Worm (Caenorhabditis elegans) whole organism, dauer: ENCODE data around the gene T04C9.2.

Source experiments
- unc-62 ChIP-seq: sonication (generic microtip); optimal IDR thresholded peaks from 2 replicates; lab custom pipeline; 2017; ENCODE audit warnings: missing biosample characterization, missing genetic modification reagents, missing genetic modification characterization

The T04C9.2 gene

DNA sequence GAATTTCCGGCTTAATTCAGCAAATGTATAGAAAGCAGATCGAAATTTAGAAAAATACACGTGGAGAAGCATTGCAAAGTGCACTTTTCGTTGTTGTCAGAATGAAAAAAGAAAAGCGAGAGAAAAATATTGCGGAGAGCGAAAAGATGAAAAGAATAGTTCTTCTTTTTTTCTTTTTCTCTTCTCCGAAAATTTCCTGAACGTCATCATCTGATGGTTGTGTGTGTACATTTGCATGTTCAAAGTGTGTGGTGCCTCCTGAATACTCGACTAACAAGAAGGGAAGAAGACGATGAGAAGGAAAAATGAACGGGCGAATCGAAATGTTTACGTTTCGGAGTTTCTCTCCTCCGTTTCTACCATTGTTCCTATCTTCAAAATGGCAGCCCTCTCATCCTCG is 1.6 kb upstream of the T04C9.2 start:
- TF ChIP-seq unc-62 (GFP tag; lab: Kevin White, UChicago): no peak

DNA sequence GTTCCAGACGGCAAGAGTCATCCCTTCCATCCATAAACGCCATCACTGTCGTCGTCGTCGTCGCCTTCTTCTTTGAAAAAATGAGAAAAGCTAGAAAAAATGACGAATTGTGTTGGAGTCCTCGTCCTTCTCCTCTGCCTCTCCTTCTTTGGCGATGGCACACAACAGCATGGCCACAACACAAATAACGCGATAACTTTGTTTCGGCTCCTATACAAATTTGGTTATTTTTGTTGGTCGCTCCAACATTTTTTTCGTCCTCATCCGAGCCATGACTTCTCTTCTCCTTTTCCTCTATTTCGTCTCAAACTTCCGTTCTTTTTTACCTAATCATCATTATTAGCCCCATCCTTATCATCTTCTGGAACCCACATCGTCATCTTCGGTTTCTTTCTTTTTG is 363 bp downstream of the T04C9.2 start:
- TF ChIP-seq unc-62 (GFP tag; lab: Kevin White, UChicago): no peak

DNA sequence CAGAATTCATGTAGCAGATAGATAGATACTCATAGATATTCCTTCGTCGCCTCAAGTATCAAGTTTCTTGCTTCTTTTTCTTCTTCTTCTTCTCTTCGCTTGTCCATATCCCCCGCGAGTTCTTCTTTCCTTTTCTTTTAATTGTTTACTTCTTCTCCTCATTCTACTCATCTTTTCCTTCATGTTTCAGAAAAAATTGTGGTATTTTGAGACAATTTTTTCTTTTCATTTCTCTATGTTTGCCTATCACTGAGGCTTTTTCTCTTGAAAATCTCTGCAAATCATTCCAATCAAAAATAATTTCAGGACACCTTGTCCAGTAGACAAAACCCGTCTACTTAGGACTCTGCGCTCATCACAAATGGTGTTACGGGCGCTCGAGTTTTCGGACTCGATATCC is 1.2 kb downstream of the T04C9.2 start, which contains the start of gene T04C9.1:
T04C9.1 (plus strand) TSS at position 301 of the 400 bp plus-strand sequence.
- no peak for TF ChIP-seq unc-62 (GFP tag; lab: Kevin White, UChicago)

DNA sequence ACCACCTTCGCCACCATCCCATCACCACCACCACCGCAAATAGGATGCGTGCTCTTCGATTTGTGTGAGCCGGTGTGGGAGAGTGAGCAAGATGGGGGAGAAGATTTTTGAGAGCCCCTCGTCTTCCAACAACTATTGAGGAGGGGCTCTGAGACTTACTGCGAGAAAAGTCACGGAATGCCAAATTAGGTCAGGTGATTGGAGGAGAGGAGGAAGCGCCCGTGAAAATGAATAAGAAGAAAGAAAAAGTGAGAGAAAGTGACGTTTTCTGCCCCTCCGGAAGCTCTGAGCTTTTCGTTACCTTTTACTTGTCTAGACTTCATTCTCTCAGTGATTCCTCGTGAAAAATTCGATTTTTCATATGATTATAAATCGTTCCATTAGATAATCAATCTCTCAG is 7.0 kb downstream of the T04C9.2 start:
- TF ChIP-seq unc-62 (GFP tag; lab: Kevin White, UChicago): no peak

DNA sequence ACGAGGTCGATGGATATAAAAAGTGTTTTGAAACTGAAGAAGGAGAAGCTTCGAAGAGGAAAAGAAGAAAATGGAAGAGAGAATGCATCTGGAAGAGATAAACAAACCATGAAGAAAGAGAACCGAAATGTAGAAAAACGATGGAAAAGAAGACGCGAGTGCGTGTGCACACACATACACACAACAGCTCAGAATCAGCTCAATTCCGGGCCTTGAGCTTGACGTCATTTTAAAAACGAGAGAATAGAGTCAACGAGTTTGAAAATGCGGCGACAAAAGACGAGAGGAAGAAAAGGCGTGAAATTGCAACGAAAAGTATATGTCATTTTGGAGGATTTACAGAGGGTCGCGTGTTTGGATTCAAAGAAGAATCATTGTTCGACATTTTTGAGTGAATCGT is 7.9 kb downstream of the T04C9.2 start:
- TF ChIP-seq unc-62 (GFP tag; lab: Kevin White, UChicago): no peak

DNA sequence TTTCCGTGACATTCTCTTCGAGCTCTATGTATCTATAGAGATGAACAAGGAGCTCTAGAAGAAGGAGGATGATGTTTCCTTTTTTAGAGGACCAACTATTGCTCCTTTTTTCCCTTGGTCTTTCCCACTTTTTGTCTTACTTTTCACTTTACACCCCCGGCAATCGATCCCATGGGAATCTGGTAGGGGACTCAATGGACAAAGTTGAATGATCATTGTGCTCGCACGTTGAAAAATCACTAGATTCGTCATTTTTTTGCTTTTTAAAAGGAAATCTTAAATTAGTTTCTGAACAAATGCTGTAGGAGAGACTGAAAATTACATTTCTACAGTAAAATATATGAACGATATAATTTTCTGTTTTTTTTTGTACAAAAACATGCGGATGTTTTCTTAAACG is 10.3 kb downstream of the T04C9.2 start:
- TF ChIP-seq unc-62 (GFP tag; lab: Kevin White, UChicago): no peak

DNA sequence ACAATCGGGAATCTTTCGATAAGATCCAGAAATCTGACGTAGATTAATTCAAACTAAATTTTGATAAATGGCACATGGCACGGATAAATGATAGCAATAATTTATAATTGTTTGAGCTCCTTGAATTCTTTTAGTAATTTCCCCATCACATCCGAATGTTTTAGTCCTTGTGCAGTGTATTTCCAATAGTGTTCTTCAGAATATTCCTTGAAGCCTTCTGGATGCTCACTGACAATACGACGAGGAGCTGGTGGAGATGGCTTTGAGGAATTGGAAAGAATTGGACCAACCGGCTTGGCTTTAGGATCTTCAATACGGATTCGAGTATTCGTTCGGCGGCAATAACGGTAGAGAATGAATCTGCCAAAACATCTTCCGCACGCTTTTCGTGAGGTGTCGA is 14.8 kb downstream of the T04C9.2 start:
- no peak for TF ChIP-seq unc-62 (GFP tag; lab: Kevin White, UChicago)

DNA sequence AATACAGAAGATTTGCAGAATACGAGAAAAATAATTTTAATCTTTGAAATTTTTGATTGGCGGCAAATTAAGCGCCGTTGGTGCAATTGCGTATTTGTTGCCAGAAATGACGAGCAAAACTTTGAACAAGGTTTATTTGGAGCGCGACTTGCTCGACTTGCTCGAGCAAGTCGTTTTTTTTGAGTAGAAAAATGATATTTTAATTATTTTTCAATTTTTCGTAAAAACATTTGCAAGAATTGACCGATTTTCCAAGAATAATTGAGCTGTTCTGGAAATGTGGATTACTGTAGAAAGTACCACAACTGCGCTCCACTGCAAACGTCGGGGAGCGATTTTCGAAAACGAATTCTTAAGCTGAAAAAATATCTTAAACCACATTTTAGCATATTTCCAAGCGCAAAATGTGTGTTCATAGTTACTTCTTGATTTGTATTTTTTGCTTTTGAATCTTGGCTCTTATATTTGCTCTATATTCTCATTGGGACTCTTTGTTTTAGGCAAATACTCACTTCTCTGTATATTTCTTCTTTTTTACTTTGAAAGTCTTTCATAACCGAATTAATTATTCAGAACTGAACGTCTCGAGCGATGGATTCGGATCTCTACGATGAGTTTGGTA is 17.4 kb downstream of the T04C9.2 start, which contains the start of the genes gcna-1 and eftu-2:
gcna-1 (minus strand) TSS at position 96 of the 622 bp plus-strand sequence.
eftu-2 (plus strand) TSS at position 572 of the 622 bp plus-strand sequence.
- TF ChIP-seq unc-62 (GFP tag; lab: Kevin White, UChicago): no peak

DNA sequence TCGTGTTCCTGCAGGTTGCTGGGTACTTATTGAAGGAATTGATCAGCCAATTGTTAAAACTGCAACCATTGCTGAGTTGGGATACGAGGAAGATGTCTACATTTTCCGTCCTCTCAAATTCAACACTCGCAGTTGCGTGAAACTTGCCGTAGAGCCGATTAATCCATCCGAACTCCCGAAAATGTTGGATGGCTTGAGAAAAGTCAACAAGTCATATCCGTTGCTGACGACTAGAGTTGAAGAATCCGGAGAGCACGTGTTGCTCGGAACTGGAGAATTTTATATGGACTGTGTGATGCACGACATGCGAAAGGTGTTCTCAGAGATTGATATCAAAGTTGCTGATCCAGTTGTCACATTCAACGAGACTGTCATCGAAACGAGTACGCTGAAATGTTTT is 19.6 kb downstream of the T04C9.2 start:
- no peak for TF ChIP-seq unc-62 (GFP tag; lab: Kevin White, UChicago)

DNA sequence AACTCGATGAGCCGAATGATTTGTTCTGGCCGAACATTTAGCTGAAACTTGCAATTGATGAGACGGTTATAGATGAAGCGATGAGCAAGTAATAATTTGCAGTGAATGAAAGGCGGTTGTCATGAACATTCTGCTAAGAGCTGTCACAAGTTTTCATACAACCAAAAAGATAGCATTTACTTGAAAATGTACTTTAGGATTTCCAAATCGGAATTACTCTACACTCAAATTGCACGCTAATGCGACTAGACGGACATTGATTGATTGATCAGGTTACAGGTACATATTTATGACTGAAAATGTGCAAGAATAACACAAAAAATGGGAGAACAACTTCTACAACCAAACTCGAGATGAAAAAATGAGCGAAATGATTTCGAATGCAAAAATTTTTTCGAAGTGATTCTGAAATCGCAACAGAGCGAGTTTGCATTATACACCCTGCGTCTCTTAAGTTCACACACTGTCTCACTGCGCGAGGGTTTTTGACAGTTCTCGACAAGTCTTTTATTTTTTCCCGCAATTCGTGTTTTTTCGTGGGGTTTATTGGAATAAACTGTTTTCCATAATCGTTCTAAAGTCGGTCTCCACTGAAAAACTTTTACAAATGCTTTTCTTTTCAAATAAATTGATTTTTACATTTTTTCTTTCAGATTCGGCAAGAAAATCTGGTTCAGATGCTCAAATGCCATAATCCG is 28.0 kb downstream of the T04C9.2 start, which contains the start of the genes npp-10 and cyk-3:
npp-10 (minus strand) TSS at position 51 of the 698 bp plus-strand sequence.
cyk-3 (plus strand) TSS at position 648 of the 698 bp plus-strand sequence.
- TF ChIP-seq unc-62 (GFP tag; lab: Kevin White, UChicago): no peak

DNA sequence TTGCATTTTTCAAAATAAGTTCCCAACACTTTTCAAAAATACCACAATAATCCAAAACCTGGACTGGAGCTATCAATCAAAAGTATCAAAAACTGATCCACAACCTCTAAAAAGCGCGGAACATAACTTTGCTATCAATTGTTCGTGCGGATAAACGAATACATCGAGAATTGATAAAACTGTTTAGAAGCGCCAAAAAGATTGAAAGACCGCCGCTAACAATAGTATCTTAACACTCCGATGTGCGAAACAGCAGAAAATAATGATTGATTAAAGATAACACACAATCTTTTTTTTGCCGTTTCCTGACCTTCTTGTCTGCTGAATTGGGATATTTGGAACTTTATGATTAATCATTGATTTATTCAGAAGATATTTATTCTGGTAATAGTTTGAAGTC is 36.8 kb downstream of the T04C9.2 start, which contains the start of gene tbx-7:
tbx-7 (minus strand) TSS at position 101 of the 400 bp plus-strand sequence.
- TF ChIP-seq unc-62 (GFP tag; lab: Kevin White, UChicago): no peak

DNA sequence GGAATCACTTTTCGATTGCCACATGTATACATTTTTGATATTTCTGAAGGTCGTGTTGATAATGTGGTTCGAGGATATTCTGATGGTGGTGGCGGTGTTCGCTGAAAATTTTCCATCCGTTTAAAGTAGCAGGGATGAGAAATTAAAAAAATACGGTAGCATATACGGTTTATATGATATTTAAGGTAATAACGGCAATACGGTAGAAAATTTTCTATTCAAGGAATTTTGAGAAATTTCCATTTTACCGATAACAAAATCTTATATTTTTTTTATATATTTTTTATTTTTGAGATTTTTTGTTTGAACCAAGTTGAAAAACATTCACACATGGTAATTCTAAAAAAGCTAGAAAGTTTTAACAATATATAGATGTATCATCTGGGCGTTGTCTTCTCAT is 38.8 kb downstream of the T04C9.2 start, which contains the start of gene ZK328.6:
ZK328.6 (minus strand) TSS at position 101 of the 400 bp plus-strand sequence.
- no peak for TF ChIP-seq unc-62 (GFP tag; lab: Kevin White, UChicago)

DNA sequence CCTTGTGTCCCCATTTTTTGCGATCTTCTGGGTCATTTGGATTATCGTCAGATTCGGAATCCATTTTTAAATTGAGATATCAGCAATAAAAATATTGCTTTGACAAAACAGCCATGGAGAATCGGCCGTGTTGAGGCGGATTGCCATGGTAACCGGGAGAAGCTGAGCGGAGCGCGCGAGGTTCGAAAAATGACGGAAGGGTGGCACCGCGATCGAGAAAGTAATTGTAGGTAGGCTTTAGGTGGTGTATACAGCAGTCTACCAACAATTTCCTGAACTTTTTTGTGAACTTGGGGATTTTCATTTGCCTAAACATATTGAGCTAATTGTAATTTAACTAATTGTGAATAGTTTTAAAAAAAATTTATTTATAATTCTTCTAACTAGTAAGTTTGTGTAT is 47.7 kb downstream of the T04C9.2 start, which contains the start of gene ift-139:
ift-139 (minus strand) TSS at position 101 of the 400 bp plus-strand sequence.
- no peak for TF ChIP-seq unc-62 (GFP tag; lab: Kevin White, UChicago)
